Worm (Caenorhabditis elegans): ENCODE data around the gene clc-29.

Gene clc-29

ce11 chrIII:8319100-8319499 lies 28.6 kb downstream of the clc-29 start, which contains the start of gene F10E9.11 (continued):
- TF ChIP-seq ama-1 (optimal IDR thresholded peaks at IDR 0.05) (no peak), tag-97 (GFP tag; IDR thresholded peaks at IDR 0.05) (no peak), nhr-48 (tag; optimal IDR thresholded peaks at IDR 0.05) (peak; percentile 24), ZK546.5 (tag; optimal IDR thresholded peaks at IDR 0.05) (no peak), nhr-11 (tag; optimal IDR thresholded peaks at IDR 0.05) (peak; percentile 18), mdt-29 (GFP tag; IDR thresholded peaks at IDR 0.05) (no peak), mxl-2 (GFP tag; conservative IDR thresholded peaks at IDR 0.05) (no peak), set-16 (GFP tag; IDR thresholded peaks at IDR 0.05) (no peak), lin-39 (tag; optimal IDR thresholded peaks at IDR 0.05) (no peak), tra-1 (GFP tag; IDR thresholded peaks at IDR 0.05) (0 out of 2 replicates have a peak, but pooled peaks have one; percentile 20), zip-2 (tag; optimal IDR thresholded peaks at IDR 0.05) (no peak), zfp-2 (tag; optimal IDR thresholded peaks at IDR 0.05) (no peak), rbr-2 (tag; optimal IDR thresholded peaks at IDR 0.05) (peak; percentile 46), egl-43 (GFP tag; IDR thresholded peaks at IDR 0.05) (no peak), hlh-11 (tag; optimal IDR thresholded peaks at IDR 0.05) (no peak), mxl-3 (GFP tag; optimal IDR thresholded peaks at IDR 0.05) (peak; percentile 64), unc-62 (GFP tag; optimal IDR thresholded peaks at IDR 0.05 in 1 of 2) (peak in 1 of 2 experiments; percentile 17), unc-62 (tag; optimal IDR thresholded peaks at IDR 0.05) (no peak), spr-3 (GFP tag; optimal IDR thresholded peaks at IDR 0.05) (no peak), F26F4.8 (GFP tag; conservative IDR thresholded peaks at IDR 0.05) (no peak), dmd-6 (GFP tag; IDR thresholded peaks at IDR 0.05) (peak; percentile 68; the same call in 1 of the 2 replicates), nhr-237 (tag; optimal IDR thresholded peaks at IDR 0.05) (no peak), ztf-11 (tag; optimal IDR thresholded peaks at IDR 0.05) (no peak), ceh-44 (GFP tag; IDR thresholded peaks at IDR 0.05) (peak; percentile 48; the same call in 1 of the 2 replicates), nhr-10 (tag; optimal IDR thresholded peaks at IDR 0.05) (no peak), aly-2 (tag; optimal IDR thresholded peaks at IDR 0.05) (no peak), daf-16 (GFP tag; optimal IDR thresholded peaks at IDR 0.05) (no peak), daf-16 (tag; optimal IDR thresholded peaks at IDR 0.05) (no peak), madf-9 (GFP tag; conservative IDR thresholded peaks at IDR 0.05) (peak; percentile 51; the same call in 1 of the 2 replicates), fos-1 (tag; optimal IDR thresholded peaks at IDR 0.05) (no peak), lim-7 (GFP tag; IDR thresholded peaks at IDR 0.05) (no peak), R02D3.7 (tag; optimal IDR thresholded peaks at IDR 0.05) (no peak), unc-130 (GFP tag; optimal IDR thresholded peaks at IDR 0.05) (peak; percentile 96), nhr-77 (tag; optimal IDR thresholded peaks at IDR 0.05) (no peak), zip-11 (GFP tag; IDR thresholded peaks at IDR 0.05) (no peak), pqm-1 (tag; optimal IDR thresholded peaks at IDR 0.05) (no peak), nhr-25 (tag; optimal IDR thresholded peaks at IDR 0.05; ENCODE audit: borderline replicate concordance, insufficient read depth) (peak; percentile 15), D1046.2 (GFP tag; IDR thresholded peaks at IDR 0.05) (no peak; the same call in 1 of the 2 replicates), aha-1 (tag) (peak; percentile 87), nhr-41 (GFP tag; IDR thresholded peaks at IDR 0.05) (no peak), nhr-102 (tag; optimal IDR thresholded peaks at IDR 0.05) (peak; percentile 13), dpl-1 (GFP tag; optimal IDR thresholded peaks at IDR 0.05) (peak; percentile 96), dmd-8 (GFP tag; IDR thresholded peaks at IDR 0.05) (no peak), daf-12 (tag; optimal IDR thresholded peaks at IDR 0.05) (no peak), arid-1 (GFP tag; conservative IDR thresholded peaks at IDR 0.05) (peak; percentile 73; the same call in 1 of the 2 replicates), dmd-9 (GFP tag; IDR thresholded peaks at IDR 0.05) (no peak), snpc-4 (tag; optimal IDR thresholded peaks at IDR 0.05) (no peak), lsy-2 (tag; optimal IDR thresholded peaks at IDR 0.05) (peak; percentile 28 to 88), F44E2.7 (GFP tag; IDR thresholded peaks at IDR 0.05) (no peak), spr-1 (tag; optimal IDR thresholded peaks at IDR 0.05) (peak; percentile 55), sdz-12 (GFP tag; optimal IDR thresholded peaks at IDR 0.05) (no peak), dve-1 (tag; optimal IDR thresholded peaks at IDR 0.05; ENCODE audit: insufficient read depth) (peak; percentile 72), lin-15B (tag; optimal IDR thresholded peaks at IDR 0.05) (no peak)
